Fruit fly (Drosophila melanogaster) whole organism, embryonic: ENCODE measurements around the gene CG4709.
A peak's percentile ranks its signal among the peaks of the same experiment; 100 is the strongest.

Experiments used
- ATbp ChIP-seq: fragments of 200-800 bp; sonication (Bioruptor generic); optimal IDR thresholded peaks from 2 replicates; lab custom pipeline; 2017; ENCODE audit warnings: missing biosample characterization, mild to moderate bottlenecking, missing genetic modification characterization, missing genetic modification reagents
- Atf3 ChIP-seq: fragments of 200-800 bp; sonication (Bioruptor generic); optimal IDR thresholded peaks from 3 replicates; lab custom pipeline; 2016; ENCODE audit warnings: missing biosample characterization, missing genetic modification characterization
- Atf6 ChIP-seq: fragments of 200-800 bp; sonication (Bioruptor generic); IDR thresholded peaks from 2 replicates; pipeline ENCODE4 v1.3.6; 2022; ENCODE audit warnings: missing biosample characterization, missing genetic modification characterization
- CG12299 ChIP-seq: fragments of 200-800 bp; sonication (Bioruptor generic); optimal IDR thresholded peaks from 2 replicates; lab custom pipeline; 2018; ENCODE audit warnings: missing biosample characterization, mild to moderate bottlenecking, missing genetic modification characterization
- CG12769 ChIP-seq: fragments of 200-800 bp; sonication (Bioruptor generic); optimal IDR thresholded peaks from 2 replicates; lab custom pipeline; 2019; ENCODE audit warnings: missing biosample characterization, mild to moderate bottlenecking, missing genetic modification characterization, moderate library complexity
- CG14050 ChIP-seq: fragments of 200-800 bp; sonication (Bioruptor generic); IDR thresholded peaks from 3 replicates; pipeline ENCODE4 v1.3.6; 2022; ENCODE audit warnings: missing biosample characterization, missing genetic modification characterization
- CG15269 ChIP-seq: fragments of 200-800 bp; sonication (Bioruptor generic); optimal IDR thresholded peaks from 2 replicates; lab custom pipeline; 2018; ENCODE audit warnings: missing biosample characterization, mild to moderate bottlenecking, missing genetic modification characterization, moderate library complexity
- CG15514 ChIP-seq: fragments of 200-800 bp; sonication (Bioruptor generic); optimal IDR thresholded peaks from 3 replicates; lab custom pipeline; 2017; ENCODE audit warnings: missing biosample characterization, missing genetic modification characterization, mild to moderate bottlenecking, moderate library complexity, missing genetic modification reagents
- CG1602 ChIP-seq: fragments of 200-800 bp; sonication (Bioruptor generic); optimal IDR thresholded peaks from 3 replicates; lab custom pipeline; 2016; ENCODE audit warnings: missing biosample characterization, missing genetic modification characterization
- CG17385 ChIP-seq: fragments of 200-800 bp; sonication (Bioruptor generic); optimal IDR thresholded peaks from 3 replicates; lab custom pipeline; 2018; ENCODE audit warnings: missing biosample characterization, mild to moderate bottlenecking, missing genetic modification characterization
- CG17802 ChIP-seq: fragments of 200-800 bp; sonication (Bioruptor generic); optimal IDR thresholded peaks from 2 replicates; lab custom pipeline; 2018; ENCODE audit warnings: missing biosample characterization, mild to moderate bottlenecking, missing genetic modification characterization, moderate library complexity
- CG18476 ChIP-seq: fragments of 200-800 bp; sonication (Bioruptor generic); optimal IDR thresholded peaks from 2 replicates; lab custom pipeline; 2016; ENCODE audit warnings: missing biosample characterization, mild to moderate bottlenecking, missing genetic modification characterization
- CG2129 ChIP-seq: fragments of 200-800 bp; sonication (Bioruptor generic); IDR thresholded peaks from 2 replicates; pipeline ENCODE4 v1.3.6; 2022; ENCODE audit warnings: missing biosample characterization, missing genetic modification characterization; ENCODE audit not compliant: partially characterized antibody
- CG31388 ChIP-seq: fragments of 200-800 bp; sonication (Bioruptor generic); optimal IDR thresholded peaks from 2 replicates; lab custom pipeline; 2016; ENCODE audit warnings: missing biosample characterization, missing genetic modification characterization
- CG32772 ChIP-seq: fragments of 200-800 bp; sonication (Bioruptor generic); IDR thresholded peaks from 2 replicates; pipeline ENCODE4 v1.3.6; 2022; ENCODE audit warnings: missing biosample characterization, missing genetic modification characterization
- CG33557 ChIP-seq: fragments of 200-800 bp; sonication (Bioruptor generic); optimal IDR thresholded peaks from 2 replicates; lab custom pipeline; 2019; ENCODE audit warnings: missing biosample characterization, mild to moderate bottlenecking, missing genetic modification characterization, moderate library complexity
- CG3726 ChIP-seq: fragments of 200-800 bp; sonication (Bioruptor generic); IDR thresholded peaks from 3 replicates; pipeline ENCODE4, ENCODE4 v1.3.6; 2022; ENCODE audit warnings: missing biosample characterization, missing genetic modification characterization
- CG3838 ChIP-seq: fragments of 200-800 bp; sonication (Bioruptor generic); optimal IDR thresholded peaks from 3 replicates; lab custom pipeline; 2016; ENCODE audit warnings: missing biosample characterization, missing genetic modification characterization
- CG4360 ChIP-seq: fragments of 200-800 bp; sonication (Bioruptor generic); IDR thresholded peaks from 2 replicates; pipeline ENCODE4 v1.3.6; 2022; ENCODE audit warnings: missing biosample characterization, missing genetic modification characterization
- CG4404 ChIP-seq: fragments of 200-800 bp; sonication (Bioruptor generic); IDR thresholded peaks from 2 replicates; pipeline ENCODE4 v1.3.6; 2022; ENCODE audit warnings: missing biosample characterization, missing genetic modification characterization
- CG5180 ChIP-seq: fragments of 200-800 bp; sonication (Bioruptor generic); optimal IDR thresholded peaks from 3 replicates; lab custom pipeline; 2017; ENCODE audit warnings: missing biosample characterization, missing genetic modification characterization, mild to moderate bottlenecking, moderate library complexity, missing genetic modification reagents
- CG5953 ChIP-seq: fragments of 200-800 bp; sonication (Bioruptor generic); IDR thresholded peaks from 2 replicates; pipeline ENCODE4 v1.3.6; 2022; ENCODE audit warnings: missing biosample characterization, missing genetic modification characterization
- CG6654 ChIP-seq: fragments of 200-800 bp; sonication (Bioruptor generic); optimal IDR thresholded peaks from 2 replicates; lab custom pipeline; 2017; ENCODE audit warnings: missing biosample characterization, mild to moderate bottlenecking, missing genetic modification characterization
- CG8388 ChIP-seq: fragments of 200-800 bp; sonication (Bioruptor generic); optimal IDR thresholded peaks from 2 replicates; lab custom pipeline; 2019; ENCODE audit warnings: missing biosample characterization, mild to moderate bottlenecking, missing genetic modification characterization, moderate library complexity
- CG9437 ChIP-seq: fragments of 200-800 bp; sonication (Bioruptor generic); optimal IDR thresholded peaks from 2 replicates; lab custom pipeline; 2018; ENCODE audit warnings: missing biosample characterization, mild to moderate bottlenecking, missing genetic modification characterization
- CG9727 ChIP-seq: fragments of 200-800 bp; sonication (Bioruptor generic); optimal IDR thresholded peaks from 3 replicates; lab custom pipeline; 2017; ENCODE audit warnings: missing biosample characterization, mild to moderate bottlenecking, missing genetic modification characterization
- CTCF ChIP-seq: fragments of 200-800 bp; sonication (Bioruptor generic); optimal IDR thresholded peaks from 2 replicates; lab custom pipeline; 2017; ENCODE audit warnings: missing biosample characterization, mild to moderate bottlenecking, missing genetic modification characterization, moderate library complexity
- D19A ChIP-seq: fragments of 200-800 bp; optimal IDR thresholded peaks from 3 replicates; lab custom pipeline; 2019; ENCODE audit warnings: missing biosample characterization, mild to moderate bottlenecking, missing genetic modification characterization, moderate library complexity
- D19B ChIP-seq: fragments of 200-800 bp; sonication (Bioruptor generic); optimal IDR thresholded peaks from 2 replicates; lab custom pipeline; 2017; ENCODE audit warnings: missing biosample characterization, mild to moderate bottlenecking, missing genetic modification characterization
- E2f2 ChIP-seq: fragments of 200-800 bp; sonication (Bioruptor generic); IDR thresholded peaks from 2 replicates; pipeline ENCODE4 v1.3.6; 2022; ENCODE audit warnings: missing biosample characterization, missing genetic modification characterization
- Eip74EF ChIP-seq, 2 experiments: fragments of 200-800 bp in 1 of 2; fragments of >200 bp in 1 of 2; sonication (Bioruptor generic) in 1 of 2; optimal IDR thresholded peaks; 2 replicates each; lab custom pipeline; 2017 to 2019; ENCODE audit warnings: missing biosample characterization in 2 of 2, missing genetic modification characterization in 2 of 2, mild to moderate bottlenecking in 1 of 2, moderate library complexity in 1 of 2
- Hand ChIP-seq: fragments of 200-800 bp; sonication (Bioruptor generic); optimal IDR thresholded peaks from 2 replicates; lab custom pipeline; 2017; ENCODE audit warnings: mild to moderate bottlenecking, missing biosample characterization, missing genetic modification reagents, missing genetic modification characterization
- HmgZ ChIP-seq: fragments of 200-800 bp; sonication (Bioruptor generic); optimal IDR thresholded peaks from 2 replicates; lab custom pipeline; 2018; ENCODE audit warnings: missing biosample characterization, mild to moderate bottlenecking, missing genetic modification characterization
- Hr3 ChIP-seq: fragments of 200-800 bp; sonication (Bioruptor generic); optimal IDR thresholded peaks from 3 replicates; lab custom pipeline; 2016; ENCODE audit warnings: missing biosample characterization, missing genetic modification characterization
- Lim3 ChIP-seq: fragments of 200-800 bp; sonication (Bioruptor generic); IDR thresholded peaks from 2 replicates; pipeline ENCODE4 v1.3.6; 2022; ENCODE audit warnings: missing biosample characterization, missing genetic modification characterization
- Lpt ChIP-seq: fragments of >200 bp; optimal IDR thresholded peaks from 2 replicates; lab custom pipeline; 2018; ENCODE audit warnings: missing biosample characterization, missing genetic modification characterization
- Six4 ChIP-seq: fragments of 200-800 bp; sonication (Bioruptor generic); optimal IDR thresholded peaks from 2 replicates; lab custom pipeline; 2016; ENCODE audit warnings: missing biosample characterization, missing genetic modification characterization
- Sox102F ChIP-seq: fragments of 200-800 bp; sonication (Bioruptor generic); optimal IDR thresholded peaks from 2 replicates; lab custom pipeline; 2018; ENCODE audit warnings: missing biosample characterization, mild to moderate bottlenecking, missing genetic modification characterization, moderate library complexity
- Xbp1 ChIP-seq: fragments of 200-800 bp; sonication (Bioruptor generic); optimal IDR thresholded peaks from 3 replicates; lab custom pipeline; 2016; ENCODE audit warnings: missing biosample characterization, mild to moderate bottlenecking, missing genetic modification characterization
- al ChIP-seq: fragments of 200-800 bp; sonication (Bioruptor generic); IDR thresholded peaks from 2 replicates; pipeline ENCODE4 v1.3.6; 2022; ENCODE audit warnings: missing biosample characterization, missing genetic modification characterization
- cg ChIP-seq: fragments of 200-800 bp; sonication (Bioruptor generic); optimal IDR thresholded peaks from 3 replicates; lab custom pipeline; 2019; ENCODE audit warnings: missing biosample characterization, mild to moderate bottlenecking, missing genetic modification characterization, moderate library complexity
- esg ChIP-seq: fragments of 200-800 bp; sonication (Bioruptor generic); conservative IDR thresholded peaks from 2 replicates; pipeline ENCODE4 v1.3.6; 2022; ENCODE audit warnings: missing biosample characterization, missing genetic modification characterization
- fd3F ChIP-seq: fragments of 200-800 bp; sonication (Bioruptor generic); optimal IDR thresholded peaks from 2 replicates; lab custom pipeline; 2018; ENCODE audit warnings: missing biosample characterization, mild to moderate bottlenecking, missing genetic modification characterization, moderate library complexity
- grau ChIP-seq: fragments of 200-800 bp; optimal IDR thresholded peaks from 3 replicates; lab custom pipeline; 2019; ENCODE audit warnings: missing biosample characterization, mild to moderate bottlenecking, missing genetic modification characterization, moderate library complexity
- lmd ChIP-seq: fragments of 200-800 bp; sonication (Bioruptor generic); IDR thresholded peaks from 2 replicates; pipeline ENCODE4 v1.3.6; 2022; ENCODE audit warnings: missing biosample characterization, missing genetic modification characterization
- oc ChIP-seq: fragments of 200-800 bp; sonication (Bioruptor generic); optimal IDR thresholded peaks from 2 replicates; lab custom pipeline; 2018; ENCODE audit warnings: missing biosample characterization, mild to moderate bottlenecking, missing genetic modification characterization, moderate library complexity
- prd ChIP-seq, 3 experiments: fragments of >200 bp in 2 of 3; fragments of 200-800 bp in 1 of 3; sonication (Bioruptor generic) in 1 of 3; optimal IDR thresholded peaks in 2 of 3; IDR thresholded peaks in 1 of 3; 2 replicates in 2 of 3; 3 replicates in 1 of 3; pipeline versions ENCODE4 v1.3.6 to Lab custom; 2017 to 2022; ENCODE audit warnings: missing biosample characterization in 1 of 3, missing genetic modification characterization in 1 of 3
- pum ChIP-seq: fragments of 200-800 bp; sonication (Bioruptor generic); optimal IDR thresholded peaks from 2 replicates; lab custom pipeline; 2016; ENCODE audit warnings: missing biosample characterization, missing genetic modification characterization
- seq ChIP-seq: fragments of 200-800 bp; sonication (Bioruptor generic); IDR thresholded peaks from 2 replicates; pipeline ENCODE4 v1.3.6; 2022; ENCODE audit warnings: missing biosample characterization, missing genetic modification characterization
- sr ChIP-seq: fragments of 200-800 bp; sonication (Bioruptor generic); IDR thresholded peaks from 3 replicates; pipeline ENCODE4 v1.3.6; 2022; ENCODE audit warnings: missing biosample characterization, missing genetic modification characterization
- tin ChIP-seq: fragments of 200-800 bp; sonication (Bioruptor generic); optimal IDR thresholded peaks from 3 replicates; lab custom pipeline; 2016; ENCODE audit warnings: missing biosample characterization, missing genetic modification characterization
- ttk ChIP-seq: fragments of 200-800 bp; sonication (Bioruptor generic); IDR thresholded peaks from 2 replicates; pipeline ENCODE4 v2.1.2; 2022; ENCODE audit warnings: missing biosample characterization, missing genetic modification characterization

Gene CG4709

dm6 chr2L:9996553-9996952 is 42.4 kb downstream of the CG4709 start:
- TF ChIP-seq CG18476 (GFP tag; lab: Kevin White, UChicago) (no peak), CG2129 (no peak), lmd (GFP tag; lab: Robert Waterston, UW) (no peak), CG12299 (tag; lab: Kevin White, UChicago) (no peak), CG8388 (GFP tag; lab: Kevin White, UChicago) (peak; percentile 22), ATbp (GFP tag; lab: Kevin White, UChicago) (no peak), CG17385 (GFP tag; lab: Kevin White, UChicago) (no peak), Hr3 (GFP tag; lab: Kevin White, UChicago) (peak; percentile 33), CG17802 (tag; lab: Kevin White, UChicago) (no peak), CG32772 (GFP tag; lab: Robert Waterston, UW) (no peak), Hand (GFP tag; lab: Kevin White, UChicago) (no peak), CG5953 (no peak), Atf3 (GFP tag; lab: Kevin White, UChicago) (no peak), HmgZ (no peak), CG9437 (GFP tag; lab: Kevin White, UChicago) (peak; percentile 20), esg (GFP tag; lab: Robert Waterston, UW) (no peak), tin (GFP tag; lab: Kevin White, UChicago) (no peak), CG15514 (no peak), CG31388 (GFP tag; lab: Kevin White, UChicago) (no peak), Six4 (GFP tag; lab: Kevin White, UChicago) (no peak), CG5180 (no peak), oc (tag; lab: Kevin White, UChicago) (no peak), CTCF (GFP tag; lab: Kevin White, UChicago) (no peak), Eip74EF (GFP tag; optimal IDR thresholded peaks at IDR 0.05; lab: Kevin White, UChicago) (no peak), CG9727 (GFP tag; lab: Kevin White, UChicago) (peak; percentile 57), CG6654 (GFP tag; lab: Kevin White, UChicago) (no peak), al (no peak), cg (GFP tag; lab: Kevin White, UChicago) (no peak), seq (GFP tag; lab: Robert Waterston, UW) (no peak), D19A (tag; lab: Kevin White, UChicago) (peak; percentile 27), sr (GFP tag; lab: Robert Waterston, UW) (no peak), CG4404 (GFP tag; lab: Robert Waterston, UW) (no peak), E2f2 (GFP tag; lab: Robert Waterston, UW) (no peak), D19B (GFP tag; lab: Kevin White, UChicago) (no peak), grau (peak; percentile 35), CG33557 (GFP tag; lab: Kevin White, UChicago) (peak; percentile 16), Sox102F (peak; percentile 17), CG12769 (tag; lab: Kevin White, UChicago) (no peak), CG4360 (GFP tag; lab: Robert Waterston, UW) (no peak), Atf6 (GFP tag; lab: Robert Waterston, UW) (no peak), CG15269 (tag; lab: Kevin White, UChicago) (no peak), CG14050 (GFP tag; lab: Robert Waterston, UW) (no peak), Xbp1 (GFP tag; lab: Kevin White, UChicago) (no peak), Lim3 (no peak), CG1602 (GFP tag; lab: Kevin White, UChicago) (peak; percentile 25), pum (GFP tag; lab: Kevin White, UChicago) (peak; percentile 30), ttk (GFP tag; lab: Robert Waterston, UW) (no peak), prd (optimal IDR thresholded peaks at IDR 0.05; lab: Kevin White, UChicago) (no peak), prd (GFP tag; IDR thresholded peaks at IDR 0.05; lab: Robert Waterston, UW) (no peak; the same call in 2 of the 3 replicates), CG3726 (GFP tag; lab: Robert Waterston, UW) (no peak), Lpt (GFP tag; lab: Kevin White, UChicago) (no peak), CG3838 (GFP tag; lab: Kevin White, UChicago) (no peak), fd3F (GFP tag; lab: Kevin White, UChicago) (no peak)
